Fruit fly (Drosophila melanogaster): ENCODE measurements around the gene CG9399.

DNA sequence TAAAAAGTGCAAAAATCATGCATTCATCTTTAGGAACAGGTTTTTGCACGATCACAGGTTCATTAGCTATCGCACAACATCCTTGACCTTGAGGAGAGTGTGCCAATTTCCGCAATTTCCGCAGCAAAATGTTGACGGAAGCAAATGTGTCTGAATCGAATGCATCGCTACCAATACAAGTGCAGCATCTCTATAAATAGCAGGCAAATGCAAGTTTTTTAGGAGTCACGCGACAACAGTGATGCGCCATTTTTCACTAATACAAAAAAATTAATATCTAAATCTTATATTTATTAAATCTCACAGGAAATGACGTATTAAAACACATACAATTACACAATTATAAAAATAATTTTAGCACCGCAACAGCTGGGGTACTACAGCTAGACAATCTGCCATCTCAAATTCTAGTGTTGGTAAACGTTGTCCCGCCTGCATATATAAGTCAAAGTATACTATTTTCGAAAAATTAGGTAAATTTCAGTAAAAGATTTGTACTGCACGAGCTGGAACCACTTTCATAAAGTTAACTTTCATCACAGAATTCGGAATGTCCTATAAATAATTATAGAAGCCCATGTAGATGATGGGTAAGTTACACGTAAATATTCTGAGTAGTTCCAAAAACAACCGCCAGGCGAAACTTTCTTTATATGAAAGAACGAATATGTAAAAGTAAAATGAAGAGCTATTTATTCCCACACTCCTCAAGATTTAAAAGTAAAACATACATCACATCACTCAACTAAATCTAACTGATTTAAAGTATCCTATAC lies at the start of gene CG9399:
- no peak for TF ChIP-seq Dfd (GFP tag; optimal IDR thresholded peaks at IDR 0.05)
- TF ChIP-seq HLH106 (tag; optimal IDR thresholded peaks at IDR 0.05) = peak; percentile 97
- peak; percentile 94 for TF ChIP-seq dsf (GFP tag; optimal IDR thresholded peaks at IDR 0.05; ENCODE audit: borderline replicate concordance)
- peak; percentile 86 for TF ChIP-seq CG32264 (GFP tag; optimal IDR thresholded peaks at IDR 0.05)
- peak; percentile 96 for TF ChIP-seq OdsH (GFP tag; optimal IDR thresholded peaks at IDR 0.05)
- peak; percentile 97 for TF ChIP-seq Myc (optimal IDR thresholded peaks at IDR 0.05)

Data from whole organism, wandering third instar larva.